Worm (Caenorhabditis elegans) whole organism, L4 larva: Measurements from ENCODE around the gene C05B5.16.

Experiments
- T20F7.1 ChIP-seq: fragments of 200-800 bp; sonication (Bioruptor generic); optimal IDR thresholded peaks from 2 replicates; lab custom pipeline; 2018; ENCODE audit warnings: mild to moderate bottlenecking, missing genetic modification characterization, missing compliant biosample characterization
- Y105C5A.15 ChIP-seq: fragments of 200-800 bp; sonication (Bioruptor generic); IDR thresholded peaks from 2 replicates; pipeline ENCODE4 v1.3.6; 2022; ENCODE audit warnings: missing genetic modification characterization, missing compliant biosample characterization
- Y5F2A.4 ChIP-seq: fragments of 200-800 bp; sonication (Bioruptor generic); optimal IDR thresholded peaks from 2 replicates; lab custom pipeline; 2018; ENCODE audit warnings: mild to moderate bottlenecking, missing genetic modification characterization, missing compliant biosample characterization
- ZK546.5 ChIP-seq, 2 experiments: sonication (generic microtip); optimal IDR thresholded peaks; 2 replicates each; lab custom pipeline; 2017; ENCODE audit warnings: missing biosample characterization in 2 of 2, missing genetic modification characterization in 2 of 2
- aha-1 ChIP-seq: fragments of 150-350 bp; peaks from one replicate; lab custom pipeline; 2014; ENCODE audit warnings: missing biosample characterization, missing genetic modification characterization
- aly-2 ChIP-seq: sonication (generic microtip); optimal IDR thresholded peaks from 2 replicates; lab custom pipeline; 2018; ENCODE audit warnings: missing biosample characterization, missing genetic modification characterization
- ceh-20 ChIP-seq: fragments of 200-800 bp; sonication (Bioruptor generic); IDR thresholded peaks from 2 replicates; pipeline ENCODE4 v1.3.6; 2022; ENCODE audit warnings: missing genetic modification reagents, missing genetic modification characterization, missing compliant biosample characterization
- ceh-62 ChIP-seq: sonication (generic microtip); optimal IDR thresholded peaks from 2 replicates; lab custom pipeline; 2017; ENCODE audit warnings: missing biosample characterization, missing genetic modification characterization
- ceh-82 ChIP-seq: sonication (generic microtip); optimal IDR thresholded peaks from 2 replicates; lab custom pipeline; 2017; ENCODE audit warnings: missing biosample characterization, missing genetic modification characterization
- ces-1 ChIP-seq: fragments of 150-350 bp; sonication (generic microtip); optimal IDR thresholded peaks from 4 replicates; lab custom pipeline; 2014; ENCODE audit warnings: missing biosample characterization, missing genetic modification reagents, missing genetic modification characterization
- cey-2 ChIP-seq: sonication (generic microtip); optimal IDR thresholded peaks from 3 replicates; lab custom pipeline; 2017; ENCODE audit warnings: missing genetic modification characterization, mild to moderate bottlenecking, missing compliant biosample characterization, antibody characterized with exemption, borderline replicate concordance; ENCODE audit not compliant: insufficient read depth
- daf-12 ChIP-seq: fragments of 150-350 bp; optimal IDR thresholded peaks from 2 replicates; lab custom pipeline; 2014; ENCODE audit warnings: missing biosample characterization, missing genetic modification reagents, missing genetic modification characterization
- daf-19 ChIP-seq: fragments of 200-800 bp; sonication (Bioruptor generic); conservative IDR thresholded peaks from 2 replicates; pipeline ENCODE4 v1.3.6; 2022; ENCODE audit warnings: missing genetic modification characterization, missing compliant biosample characterization
- dmd-6 ChIP-seq: fragments of 200-800 bp; sonication (Bioruptor generic); IDR thresholded peaks from 2 replicates; pipeline ENCODE4 v1.3.6; 2022; ENCODE audit warnings: missing genetic modification reagents, missing genetic modification characterization, missing compliant biosample characterization
- fkh-10 ChIP-seq: fragments of 150-350 bp; optimal IDR thresholded peaks from 2 replicates; lab custom pipeline; 2014; ENCODE audit warnings: missing biosample characterization, missing genetic modification reagents, missing genetic modification characterization
- fos-1 ChIP-seq: fragments of 150-350 bp; optimal IDR thresholded peaks from 2 replicates; lab custom pipeline; 2014; ENCODE audit warnings: missing biosample characterization, missing genetic modification characterization
- gei-8 ChIP-seq: fragments of 200-800 bp; sonication (Bioruptor generic); optimal IDR thresholded peaks from 2 replicates; lab custom pipeline; 2018; ENCODE audit warnings: mild to moderate bottlenecking, missing genetic modification characterization, missing compliant biosample characterization
- hlh-11 ChIP-seq: fragments of 200-800 bp; sonication (Bioruptor generic); optimal IDR thresholded peaks from 2 replicates; lab custom pipeline; 2018; ENCODE audit warnings: mild to moderate bottlenecking, missing genetic modification characterization, missing compliant biosample characterization
- hlh-30 ChIP-seq: sonication (generic microtip); optimal IDR thresholded peaks from 2 replicates; lab custom pipeline; 2017; ENCODE audit warnings: antibody characterized with exemption, mild to moderate bottlenecking, missing genetic modification characterization, missing compliant biosample characterization; ENCODE audit not compliant: insufficient read depth
- lin-13 ChIP-seq: fragments of 150-350 bp; optimal IDR thresholded peaks from 2 replicates; lab custom pipeline; 2014; ENCODE audit warnings: missing biosample characterization, missing genetic modification reagents, missing genetic modification characterization
- lin-39 ChIP-seq: fragments of 150-350 bp; optimal IDR thresholded peaks from 2 replicates; lab custom pipeline; 2014; ENCODE audit warnings: missing biosample characterization, missing genetic modification reagents, missing genetic modification characterization
- lir-3 ChIP-seq: sonication (generic microtip); optimal IDR thresholded peaks from 2 replicates; lab custom pipeline; 2016; ENCODE audit warnings: mild to moderate bottlenecking, missing genetic modification characterization, missing compliant biosample characterization
- madf-5 ChIP-seq, 2 experiments: fragments of 200-800 bp; sonication (Bioruptor generic); IDR thresholded peaks; 2 replicates each; pipeline ENCODE4 v1.3.6; 2022; ENCODE audit warnings: missing compliant biosample characterization in 2 of 2, missing genetic modification characterization in 2 of 2
- mdl-1 ChIP-seq, 2 experiments: fragments of 150-350 bp in 1 of 2; sonication (generic microtip) in 1 of 2; optimal IDR thresholded peaks; 2 replicates each; lab custom pipeline; 2014 to 2017; ENCODE audit warnings: missing biosample characterization in 2 of 2, missing genetic modification characterization in 2 of 2
- mxl-2 ChIP-seq: fragments of 200-800 bp; sonication (Bioruptor generic); conservative IDR thresholded peaks from 2 replicates; pipeline ENCODE4 v1.3.6; 2022; ENCODE audit warnings: missing genetic modification reagents, missing genetic modification characterization, missing compliant biosample characterization
- nhr-102 ChIP-seq: sonication (generic microtip); optimal IDR thresholded peaks from 2 replicates; lab custom pipeline; 2016; ENCODE audit warnings: mild to moderate bottlenecking, missing genetic modification characterization, moderate library complexity, missing compliant biosample characterization
- nhr-237 ChIP-seq: sonication (generic microtip); optimal IDR thresholded peaks from 2 replicates; lab custom pipeline; 2017; ENCODE audit warnings: missing biosample characterization, missing genetic modification characterization
- nhr-25 ChIP-seq: sonication (generic microtip); optimal IDR thresholded peaks from 2 replicates; lab custom pipeline; 2017; ENCODE audit warnings: missing genetic modification characterization, mild to moderate bottlenecking, missing compliant biosample characterization, antibody characterized with exemption, moderate library complexity, borderline replicate concordance; ENCODE audit not compliant: insufficient read depth
- nhr-48 ChIP-seq: sonication (generic microtip); optimal IDR thresholded peaks from 2 replicates; lab custom pipeline; 2016; ENCODE audit warnings: mild to moderate bottlenecking, missing genetic modification characterization, missing compliant biosample characterization
- pqm-1 ChIP-seq: sonication (generic microtip); optimal IDR thresholded peaks from 2 replicates; lab custom pipeline; 2017; ENCODE audit warnings: missing biosample characterization, missing genetic modification characterization
- saeg-2 ChIP-seq: fragments of 200-800 bp; sonication (Bioruptor generic); IDR thresholded peaks from 2 replicates; pipeline ENCODE4 v1.3.6; 2022; ENCODE audit warnings: missing genetic modification reagents, missing genetic modification characterization, missing compliant biosample characterization
- set-16 ChIP-seq: fragments of 200-800 bp; sonication (Bioruptor generic); IDR thresholded peaks from 2 replicates; pipeline ENCODE4 v1.3.6; 2022; ENCODE audit warnings: missing genetic modification reagents, missing genetic modification characterization, missing compliant biosample characterization
- skn-1 ChIP-seq: fragments of 150-350 bp; optimal IDR thresholded peaks from 2 replicates; lab custom pipeline; 2014; ENCODE audit warnings: missing biosample characterization, missing genetic modification characterization
- snpc-1.2 ChIP-seq: fragments of 200-800 bp; sonication (Bioruptor generic); IDR thresholded peaks from 2 replicates; pipeline ENCODE4 v1.3.6; 2022; ENCODE audit warnings: missing genetic modification reagents, missing genetic modification characterization, missing compliant biosample characterization
- tra-1 ChIP-seq: fragments of 200-800 bp; sonication (Bioruptor generic); IDR thresholded peaks from 2 replicates; pipeline ENCODE4 v1.3.6; 2022; ENCODE audit warnings: missing genetic modification reagents, missing genetic modification characterization, missing compliant biosample characterization
- unc-62 ChIP-seq, 3 experiments: fragments of 150-350 bp in 1 of 3; sonication (generic microtip); optimal IDR thresholded peaks in 2 of 3; peaks in 1 of 3; 1 replicate in 1 of 3; 2 replicates in 2 of 3; lab custom pipeline; 2014 to 2017; ENCODE audit warnings: missing biosample characterization in 3 of 3, missing genetic modification characterization in 3 of 3, missing genetic modification reagents in 3 of 3, missing genotype in 1 of 3
- vab-7 ChIP-seq: fragments of 200-800 bp; sonication (Bioruptor generic); IDR thresholded peaks from 2 replicates; pipeline ENCODE4 v1.3.6; 2022; ENCODE audit warnings: missing genetic modification reagents, missing genetic modification characterization, missing compliant biosample characterization
- zfp-2 ChIP-seq: sonication (generic microtip); optimal IDR thresholded peaks from 2 replicates; lab custom pipeline; 2016; ENCODE audit warnings: mild to moderate bottlenecking, missing genetic modification characterization, missing compliant biosample characterization
- zfp-3 ChIP-seq: fragments of 200-800 bp; sonication (Bioruptor generic); conservative IDR thresholded peaks from 2 replicates; pipeline ENCODE4 v1.3.6; 2022; ENCODE audit warnings: missing genetic modification reagents, missing genetic modification characterization, missing compliant biosample characterization
- zip-2 ChIP-seq: fragments of 150-350 bp; optimal IDR thresholded peaks from 2 replicates; lab custom pipeline; 2014; ENCODE audit warnings: missing biosample characterization, missing genetic modification characterization

The C05B5.16 gene

ce11 chrIII:9988352-9988751 lies 23.9 kb upstream of the C05B5.16 start, which contains the start of gene C05B5.1:
Gene C05B5.1 (minus strand): TSS chrIII:9988452.
- TF ChIP-seq Y105C5A.15 (GFP tag; lab: Robert Waterston, UW) (no peak), zfp-3 (GFP tag; lab: Robert Waterston, UW) (no peak), tra-1 (GFP tag; lab: Robert Waterston, UW) (no peak), hlh-30 (tag; lab: Kevin White, UChicago) (no peak), zfp-2 (tag; lab: Kevin White, UChicago) (no peak), nhr-48 (no peak), vab-7 (GFP tag; lab: Robert Waterston, UW) (no peak), mxl-2 (GFP tag; lab: Robert Waterston, UW) (no peak), daf-12 (tag; lab: Kevin White, UChicago) (no peak), cey-2 (tag; lab: Kevin White, UChicago) (no peak), set-16 (GFP tag; lab: Robert Waterston, UW) (no peak), Y5F2A.4 (GFP tag; lab: Kevin White, UChicago) (no peak), aly-2 (tag; lab: Kevin White, UChicago) (no peak), gei-8 (GFP tag; lab: Kevin White, UChicago) (no peak)

ce11 chrIII:9991324-9991723 lies 20.9 kb upstream of the C05B5.16 start:
- TF ChIP-seq madf-5 (GFP tag; IDR thresholded peaks at IDR 0.05; lab: Robert Waterston, UW): no peak
- no peak for TF ChIP-seq pqm-1 (tag; lab: Kevin White, UChicago)
- no peak for TF ChIP-seq mdl-1 (tag; optimal IDR thresholded peaks at IDR 0.05; lab: Kevin White, UChicago)
- no peak for TF ChIP-seq aha-1 (tag; lab: Kevin White, UChicago)
- TF ChIP-seq daf-19 (GFP tag; lab: Robert Waterston, UW): no peak
- TF ChIP-seq lin-13 (GFP tag; lab: Kevin White, UChicago): no peak
- TF ChIP-seq Y5F2A.4 (GFP tag; lab: Kevin White, UChicago): no peak
- no peak for TF ChIP-seq unc-62 (GFP tag; optimal IDR thresholded peaks at IDR 0.05 in 1 of 2; lab: Kevin White, UChicago)
- TF ChIP-seq unc-62 (tag; optimal IDR thresholded peaks at IDR 0.05; lab: Kevin White, UChicago): no peak
- no peak for TF ChIP-seq snpc-1.2 (GFP tag; lab: Robert Waterston, UW)

ce11 chrIII:9993535-9993934 lies 18.7 kb upstream of the C05B5.16 start, which contains the start of gene C05B5.4:
Gene C05B5.4 (plus strand): TSS chrIII:9993885.
- TF ChIP-seq unc-62 (GFP tag; optimal IDR thresholded peaks at IDR 0.05 in 1 of 2; lab: Kevin White, UChicago): peak in 1 of 2 experiments; percentile 53
- TF ChIP-seq unc-62 (tag; optimal IDR thresholded peaks at IDR 0.05; lab: Kevin White, UChicago): no peak
- TF ChIP-seq nhr-25 (tag; lab: Kevin White, UChicago): no peak
- no peak for TF ChIP-seq vab-7 (GFP tag; lab: Robert Waterston, UW)
- no peak for TF ChIP-seq snpc-1.2 (GFP tag; lab: Robert Waterston, UW)
- TF ChIP-seq T20F7.1 (GFP tag; lab: Kevin White, UChicago): no peak
- TF ChIP-seq fkh-10: no peak

- TF ChIP-seq skn-1 (tag; lab: Kevin White, UChicago) (no peak), ceh-20 (no peak), hlh-11 (no peak), nhr-237 (tag; lab: Kevin White, UChicago) (no peak), lir-3 (tag; lab: Kevin White, UChicago) (no peak), lin-39 (tag; lab: Kevin White, UChicago) (no peak), zip-2 (no peak), ceh-82 (no peak), Y105C5A.15 (GFP tag; lab: Robert Waterston, UW) (no peak), fos-1 (tag; lab: Kevin White, UChicago) (no peak), nhr-102 (tag; lab: Kevin White, UChicago) (no peak), ces-1 (no peak), dmd-6 (no peak), saeg-2 (GFP tag; lab: Robert Waterston, UW) (no peak), zfp-3 (GFP tag; lab: Robert Waterston, UW) (no peak), unc-62 (GFP tag; optimal IDR thresholded peaks at IDR 0.05 in 1 of 2; lab: Kevin White, UChicago) (no peak), unc-62 (tag; optimal IDR thresholded peaks at IDR 0.05; lab: Kevin White, UChicago) (no peak), ZK546.5 (tag; optimal IDR thresholded peaks at IDR 0.05; lab: Kevin White, UChicago) (no peak), ceh-62 (tag; lab: Kevin White, UChicago) (no peak)
- TF ChIP-seq, all 104 proteins: peak for 0
Observed at ce11 chrIII:9997890-9998289, 14.3 kb upstream of the C05B5.16 start, which contains the start of gene pqn-8. Gene pqn-8 (minus strand): TSS chrIII:9997990.
